Worm (Caenorhabditis elegans) whole organism, midembryonic: Measurements from ENCODE around the gene C36C5.15.

Experiments used
- flt-1 ChIP-seq: fragments of 200-800 bp; sonication (Bioruptor generic); IDR thresholded peaks from 2 replicates; pipeline ENCODE4 v1.3.6; 2022; ENCODE audit warnings: missing genetic modification characterization, missing compliant biosample characterization
- klf-2 ChIP-seq: fragments of 200-800 bp; sonication (Bioruptor generic); conservative IDR thresholded peaks from 2 replicates; pipeline ENCODE4 v1.3.6; 2022; ENCODE audit warnings: missing genetic modification reagents, missing genetic modification characterization, missing compliant biosample characterization
- ref-1 ChIP-seq: fragments of 200-800 bp; sonication (Bioruptor generic); conservative IDR thresholded peaks from 2 replicates; pipeline ENCODE4 v1.3.6; 2022; ENCODE audit warnings: missing genetic modification reagents, missing genetic modification characterization, missing compliant biosample characterization
- tab-1 ChIP-seq: fragments of 200-800 bp; sonication (Bioruptor generic); IDR thresholded peaks from 2 replicates; pipeline ENCODE4 v1.3.6; 2022; ENCODE audit warnings: missing genetic modification characterization, missing compliant biosample characterization
- ztf-23 ChIP-seq: fragments of 200-800 bp; sonication (Bioruptor generic); IDR thresholded peaks from 2 replicates; pipeline ENCODE4 v1.3.6; 2022; ENCODE audit warnings: missing genetic modification reagents, missing genetic modification characterization, missing compliant biosample characterization
- ztf-29 ChIP-seq: fragments of 200-800 bp; sonication (Bioruptor generic); IDR thresholded peaks from 2 replicates; pipeline ENCODE4 v1.3.6; 2022; ENCODE audit warnings: missing genetic modification reagents, missing genetic modification characterization, missing compliant biosample characterization

DNA sequence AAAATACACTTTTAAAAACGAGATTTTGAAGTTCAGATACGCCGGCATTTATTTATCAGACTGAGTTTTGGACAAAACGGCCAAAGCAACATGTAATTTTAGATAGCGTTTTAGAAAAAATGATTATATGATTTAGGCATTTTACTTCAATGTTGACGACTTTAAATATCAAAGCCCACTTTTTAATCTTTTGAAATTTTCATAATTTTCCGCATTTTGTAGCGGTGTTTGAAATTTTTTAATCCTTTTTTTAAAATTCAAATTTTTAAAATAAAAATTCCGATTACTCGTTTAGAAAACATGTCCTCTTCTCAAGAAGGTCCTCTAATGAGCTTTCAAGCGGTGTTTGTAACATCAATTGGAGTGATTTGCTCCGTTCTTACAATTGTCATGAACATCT lies 1.3 kb upstream of the C36C5.15 start, which contains the start of gene srbc-6:
- TF ChIP-seq ztf-23 (GFP tag; lab: Robert Waterston, UW): no peak
- TF ChIP-seq flt-1 (GFP tag; lab: Robert Waterston, UW): no peak
- no peak for TF ChIP-seq klf-2 (GFP tag; lab: Robert Waterston, UW)
- no peak for TF ChIP-seq tab-1 (GFP tag; lab: Robert Waterston, UW)
- TF ChIP-seq ref-1: no peak
- TF ChIP-seq ztf-29 (GFP tag; lab: Robert Waterston, UW): no peak
